Fruit fly (Drosophila melanogaster): ENCODE data around the gene CG4629.

DNA sequence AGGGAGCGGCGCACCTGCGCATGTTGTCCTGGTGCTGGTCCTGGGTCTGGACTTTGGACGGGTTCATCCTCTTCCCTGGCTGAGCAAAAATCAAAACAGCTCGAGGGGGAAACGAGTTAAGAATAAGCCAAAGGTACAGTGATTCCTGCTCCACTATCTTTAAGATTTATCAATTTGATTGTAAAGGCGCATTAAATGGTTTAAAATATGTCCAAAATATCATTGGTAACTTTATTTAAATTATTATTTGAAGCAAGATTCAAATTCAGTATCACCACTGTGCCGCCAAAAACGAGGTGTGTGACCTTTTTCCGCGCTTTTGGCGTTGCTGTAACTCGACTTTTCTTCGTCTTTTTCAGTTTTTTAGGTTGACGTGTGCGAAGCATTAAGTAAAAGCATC, 32.8 kb downstream of the CG4629 start:
- TF ChIP-seq CG8478 (optimal IDR thresholded peaks at IDR 0.05) (no peak), CTCF (optimal IDR thresholded peaks at IDR 0.05) (no peak)
